Worm (Caenorhabditis elegans) whole organism, early embryonic: ENCODE measurements around the gene ZC239.17.
"Not testable (repeated sequence)": the region's sequence is repeated elsewhere in the genome, so short reads cannot be mapped to it uniquely, and the experiment has no call there.

Source experiments
- B0310.2 ChIP-seq: sonication (generic microtip); optimal IDR thresholded peaks from 2 replicates; lab custom pipeline; 2016; ENCODE audit warnings: mild to moderate bottlenecking, missing genetic modification characterization, missing compliant biosample characterization
- F13C5.2 ChIP-seq: sonication (generic microtip); optimal IDR thresholded peaks from 2 replicates; lab custom pipeline; 2017; ENCODE audit warnings: mild to moderate bottlenecking, missing genetic modification characterization, inconsistent platforms, missing compliant biosample characterization
- aly-1 ChIP-seq: sonication (generic microtip); optimal IDR thresholded peaks from 2 replicates; lab custom pipeline; 2016; ENCODE audit warnings: missing genetic modification characterization, missing compliant biosample characterization
- ama-1 ChIP-seq: fragments of 150-350 bp; optimal IDR thresholded peaks from 2 replicates; lab custom pipeline; 2014
- ceh-13 ChIP-seq: fragments of 200-800 bp; sonication (Bioruptor generic); optimal IDR thresholded peaks from 2 replicates; lab custom pipeline; 2018; ENCODE audit warnings: mild to moderate bottlenecking, missing genetic modification characterization, missing compliant biosample characterization
- ceh-36 ChIP-seq: sonication (generic microtip); optimal IDR thresholded peaks from 2 replicates; lab custom pipeline; 2016; ENCODE audit warnings: missing genetic modification characterization, inconsistent platforms, missing compliant biosample characterization
- ets-7 ChIP-seq: sonication (generic microtip); optimal IDR thresholded peaks from 2 replicates; lab custom pipeline; 2016; ENCODE audit warnings: missing genotype, missing genetic modification characterization, missing compliant biosample characterization
- flt-1 ChIP-seq: fragments of 200-800 bp; sonication (Bioruptor generic); IDR thresholded peaks from 2 replicates; pipeline ENCODE4 v1.3.6; 2022; ENCODE audit warnings: missing genetic modification characterization, missing compliant biosample characterization
- hmbx-1 ChIP-seq: sonication (generic microtip); optimal IDR thresholded peaks from 2 replicates; lab custom pipeline; 2016; ENCODE audit warnings: mild to moderate bottlenecking, missing genetic modification characterization, missing compliant biosample characterization
- hmg-4 ChIP-seq: fragments of 200-800 bp; sonication (Bioruptor generic); optimal IDR thresholded peaks from 2 replicates; lab custom pipeline; 2018; ENCODE audit warnings: mild to moderate bottlenecking, missing genetic modification characterization, missing compliant biosample characterization
- hnd-1 ChIP-seq: sonication (generic microtip); optimal IDR thresholded peaks from 2 replicates; lab custom pipeline; 2016; ENCODE audit warnings: missing genetic modification characterization, missing compliant biosample characterization
- pes-1 ChIP-seq: fragments of 200-800 bp; sonication (Bioruptor generic); IDR thresholded peaks from 2 replicates; pipeline ENCODE4 v1.3.6; 2022; ENCODE audit warnings: missing genetic modification reagents, missing genetic modification characterization, missing compliant biosample characterization
- scrt-1 ChIP-seq: fragments of 200-800 bp; sonication (Bioruptor generic); IDR thresholded peaks from 2 replicates; pipeline ENCODE4 v1.3.6; 2022; ENCODE audit warnings: missing genetic modification characterization, missing compliant biosample characterization
- sea-1 ChIP-seq: fragments of 200-800 bp; sonication (Bioruptor generic); conservative IDR thresholded peaks from 2 replicates; pipeline ENCODE4 v1.3.6; 2022; ENCODE audit warnings: missing genetic modification characterization, missing compliant biosample characterization
- tbx-11 ChIP-seq: fragments of 200-800 bp; sonication (Bioruptor generic); IDR thresholded peaks from 2 replicates; pipeline ENCODE4 v1.3.6; 2022; ENCODE audit warnings: missing genetic modification characterization, missing compliant biosample characterization
- tbx-37 ChIP-seq: fragments of 200-800 bp; sonication (Bioruptor generic); conservative IDR thresholded peaks from 2 replicates; pipeline ENCODE4 v1.3.6; 2022; ENCODE audit warnings: missing genetic modification reagents, missing genetic modification characterization, missing compliant biosample characterization
- tra-4 ChIP-seq: sonication (generic microtip); optimal IDR thresholded peaks from 2 replicates; lab custom pipeline; 2017; ENCODE audit warnings: missing genetic modification characterization, missing compliant biosample characterization

Gene ZC239.17

DNA sequence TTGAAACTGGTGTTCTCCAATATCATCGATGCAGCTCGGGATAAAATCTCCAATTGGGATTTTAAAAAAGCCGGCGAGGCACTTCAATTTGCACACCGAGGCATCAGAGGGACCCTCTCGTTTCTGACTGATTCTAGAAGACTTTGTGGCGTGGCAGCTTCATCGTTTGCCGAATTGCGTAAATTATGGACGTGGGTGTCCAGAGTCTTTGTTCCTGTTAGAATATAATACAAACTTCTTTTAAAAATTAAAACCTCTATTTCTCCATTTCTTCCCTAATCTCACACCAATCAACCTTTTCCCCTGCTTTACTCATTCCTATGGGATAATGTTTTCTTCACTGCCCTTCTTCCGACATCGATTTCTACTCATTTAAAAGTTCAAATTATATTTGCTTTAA, 15.3 kb downstream of the ZC239.17 start, which contains the start of gene ZC239.5:
TSS of gene ZC239.5 (plus strand) at position 301 of the 400 bp plus-strand sequence.
- TF ChIP-seq ceh-36 (tag; lab: Kevin White, UChicago) (no peak), tbx-37 (GFP tag; lab: Robert Waterston, UW) (no peak), ets-7 (tag; lab: Kevin White, UChicago) (no peak), B0310.2 (tag; lab: Kevin White, UChicago) (no peak), pes-1 (no peak), aly-1 (tag; lab: Kevin White, UChicago) (no peak), ama-1 (no peak), scrt-1 (GFP tag; lab: Robert Waterston, UW) (no peak), hmbx-1 (tag; lab: Kevin White, UChicago) (no peak), tra-4 (tag; lab: Kevin White, UChicago) (no peak), F13C5.2 (tag; lab: Kevin White, UChicago) (no peak), ceh-13 (GFP tag; lab: Kevin White, UChicago) (no peak), flt-1 (no peak)

DNA sequence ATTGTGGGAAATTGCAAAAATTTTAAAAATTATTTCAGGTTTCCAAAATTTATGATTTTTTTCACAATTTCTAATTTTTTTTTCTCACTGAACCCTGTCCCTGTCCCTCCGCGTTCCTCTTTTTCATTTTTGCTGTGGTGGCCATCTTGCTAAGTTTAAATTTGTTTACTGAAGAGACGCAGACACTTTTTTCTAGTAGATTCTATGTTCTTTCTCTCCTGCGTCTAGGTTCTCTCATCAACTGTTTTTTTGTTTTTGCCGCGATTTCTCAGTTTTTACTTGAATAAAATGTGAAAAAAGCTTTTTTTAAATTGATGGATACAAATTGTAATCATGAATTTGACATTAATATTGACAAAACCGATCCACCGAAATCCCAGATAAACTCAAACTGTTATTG, 16.4 kb downstream of the ZC239.17 start, which contains the start of gene ZC239.6:
TSS of gene ZC239.6 (plus strand) at position 381 of the 400 bp plus-strand sequence.
- no peak for TF ChIP-seq scrt-1 (GFP tag; lab: Robert Waterston, UW)
- no peak for TF ChIP-seq B0310.2 (tag; lab: Kevin White, UChicago)
- TF ChIP-seq tra-4 (tag; lab: Kevin White, UChicago), result no peak
- TF ChIP-seq sea-1, result no peak
- TF ChIP-seq ets-7 (tag; lab: Kevin White, UChicago), result no peak
- no peak for TF ChIP-seq ceh-13 (GFP tag; lab: Kevin White, UChicago)
- TF ChIP-seq tbx-37 (GFP tag; lab: Robert Waterston, UW), result no peak
- no peak for TF ChIP-seq pes-1
- TF ChIP-seq hmbx-1 (tag; lab: Kevin White, UChicago), result no peak

DNA sequence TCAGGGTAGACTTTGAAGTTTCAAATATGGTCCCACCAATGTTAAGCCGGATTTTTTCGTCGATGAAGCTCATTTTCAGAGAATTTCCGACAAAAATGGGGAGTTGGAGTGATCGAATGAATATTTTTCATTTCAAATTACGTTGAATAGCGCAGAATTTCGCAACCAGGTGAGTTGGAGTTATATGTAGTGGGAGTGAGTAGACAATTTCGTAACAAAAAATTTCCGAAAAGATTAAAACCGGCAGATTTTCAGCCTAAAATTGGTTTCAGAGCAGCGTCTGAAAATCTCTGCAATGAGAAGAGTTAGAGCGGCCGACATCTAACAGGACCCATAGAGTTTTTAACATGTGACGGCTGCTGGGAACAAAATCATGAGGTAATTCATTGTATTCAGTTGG, 17.0 kb downstream of the ZC239.17 start, which contains the start of gene sdz-35:
TSS of gene sdz-35 (minus strand) at position 101 of the 400 bp plus-strand sequence.
- TF ChIP-seq hmg-4 (no peak), flt-1 (no peak), sea-1 (no peak), ama-1 (no peak), aly-1 (tag; lab: Kevin White, UChicago) (no peak), tra-4 (tag; lab: Kevin White, UChicago) (no peak), hmbx-1 (tag; lab: Kevin White, UChicago) (no peak), B0310.2 (tag; lab: Kevin White, UChicago) (no peak), tbx-37 (GFP tag; lab: Robert Waterston, UW) (no peak), scrt-1 (GFP tag; lab: Robert Waterston, UW) (no peak), pes-1 (no peak), ceh-36 (tag; lab: Kevin White, UChicago) (no peak), tbx-11 (GFP tag; lab: Robert Waterston, UW) (no peak), ets-7 (tag; lab: Kevin White, UChicago) (no peak), F13C5.2 (tag; lab: Kevin White, UChicago) (no peak), ceh-13 (GFP tag; lab: Kevin White, UChicago) (no peak), hnd-1 (tag; lab: Kevin White, UChicago) (no peak)

DNA sequence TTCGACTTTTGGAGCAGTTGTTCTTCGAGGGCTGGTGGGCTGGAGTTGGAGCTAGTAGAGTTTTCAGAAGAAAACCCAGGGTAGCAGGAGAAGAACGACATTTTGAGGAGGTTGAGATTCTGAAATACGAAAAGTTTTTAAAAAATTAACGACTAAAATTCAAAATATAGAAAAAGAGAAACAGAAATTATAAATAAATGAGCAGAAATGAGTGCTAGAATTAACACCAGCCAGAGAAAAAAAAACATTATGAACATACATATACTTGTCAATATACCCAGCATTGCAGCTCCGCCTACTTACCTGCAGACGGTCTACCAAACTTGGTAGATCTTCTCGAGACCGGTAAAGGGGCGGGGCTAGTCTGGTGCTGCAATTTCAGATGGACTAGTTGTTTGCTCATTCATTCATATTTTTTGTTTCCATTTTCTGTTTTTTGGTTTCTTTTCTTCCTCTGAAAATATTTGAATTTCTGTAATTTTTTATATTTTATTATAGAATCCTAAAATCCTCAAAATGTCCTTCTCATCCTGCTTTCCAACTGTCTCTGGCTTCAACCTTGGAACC, 19.2 kb downstream of the ZC239.17 start, which contains the start of the genes ZC239.20 and ZC239.21:
TSS of gene ZC239.20 (minus strand) at position 101 of the 567 bp plus-strand sequence.
TSS of gene ZC239.21 (plus strand) at position 517 of the 567 bp plus-strand sequence.
- TF ChIP-seq pes-1 (no peak), ama-1 (no peak), tra-4 (tag; lab: Kevin White, UChicago) (no peak), hmg-4 (no peak), ceh-36 (tag; lab: Kevin White, UChicago) (no peak), hnd-1 (tag; lab: Kevin White, UChicago) (no peak), sea-1 (no peak), aly-1 (tag; lab: Kevin White, UChicago) (no peak), hmbx-1 (tag; lab: Kevin White, UChicago) (no peak), B0310.2 (tag; lab: Kevin White, UChicago) (no peak)

DNA sequence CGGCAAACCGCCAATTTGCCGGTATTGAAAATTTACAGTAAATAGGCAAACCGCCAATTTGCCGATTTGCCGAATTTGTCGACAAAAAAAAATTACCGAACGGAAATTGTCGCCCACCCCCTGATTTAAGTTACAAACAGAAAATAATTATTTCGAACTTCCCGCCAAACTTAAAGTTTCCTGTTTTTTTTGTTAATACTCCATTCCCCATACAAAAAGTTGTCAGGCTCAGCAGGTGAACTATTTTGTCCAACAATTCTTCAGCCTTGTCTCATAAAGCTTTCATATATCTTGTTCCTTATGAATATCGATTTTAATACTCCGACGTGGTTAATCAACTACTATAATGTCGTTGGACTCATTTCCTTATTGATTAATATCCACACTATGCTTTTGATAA, 22.3 kb downstream of the ZC239.17 start, which contains the start of gene sri-50:
TSS of gene sri-50 (plus strand) at position 301 of the 400 bp plus-strand sequence.
- TF ChIP-seq F13C5.2 (tag; lab: Kevin White, UChicago), result no peak
- no peak for TF ChIP-seq ama-1
- TF ChIP-seq ceh-36 (tag; lab: Kevin White, UChicago), result no peak
- TF ChIP-seq B0310.2 (tag; lab: Kevin White, UChicago), result no peak
- no peak for TF ChIP-seq tbx-37 (GFP tag; lab: Robert Waterston, UW)
- no peak for TF ChIP-seq tra-4 (tag; lab: Kevin White, UChicago)
- no peak for TF ChIP-seq flt-1
- TF ChIP-seq ceh-13 (GFP tag; lab: Kevin White, UChicago), result no peak
- no peak for TF ChIP-seq aly-1 (tag; lab: Kevin White, UChicago)
- TF ChIP-seq hnd-1 (tag; lab: Kevin White, UChicago), result no peak
- no peak for TF ChIP-seq sea-1
- no peak for TF ChIP-seq scrt-1 (GFP tag; lab: Robert Waterston, UW)
- no peak for TF ChIP-seq tbx-11 (GFP tag; lab: Robert Waterston, UW)
- TF ChIP-seq ets-7 (tag; lab: Kevin White, UChicago), result no peak
- no peak for TF ChIP-seq pes-1
- TF ChIP-seq hmbx-1 (tag; lab: Kevin White, UChicago), result no peak

DNA sequence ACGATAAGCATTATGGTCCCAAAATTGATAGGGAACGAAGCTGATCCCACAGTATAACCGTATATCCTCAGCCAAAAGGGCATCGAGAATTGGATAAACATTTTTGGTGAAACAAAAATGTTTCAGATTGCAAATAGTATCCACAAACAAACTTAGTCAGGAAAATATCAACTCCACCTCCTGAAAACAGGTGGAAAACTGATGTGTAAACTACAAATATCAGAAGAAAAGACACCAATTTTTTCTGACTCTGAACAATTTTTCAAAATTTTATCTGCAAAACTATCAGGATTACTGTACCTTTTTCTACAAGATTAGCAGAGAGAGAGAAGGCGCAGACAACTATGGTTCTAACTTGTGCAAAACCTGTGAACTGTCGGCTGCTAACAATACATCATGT, 23.2 kb downstream of the ZC239.17 start, which contains the start of gene sri-53:
TSS of gene sri-53 (minus strand) at position 101 of the 400 bp plus-strand sequence.
- TF ChIP-seq hmbx-1 (tag; lab: Kevin White, UChicago) (no peak), ets-7 (tag; lab: Kevin White, UChicago) (no peak), pes-1 (no peak), hmg-4 (no peak), scrt-1 (GFP tag; lab: Robert Waterston, UW) (no peak), aly-1 (tag; lab: Kevin White, UChicago) (no peak), F13C5.2 (tag; lab: Kevin White, UChicago) (no peak), flt-1 (no peak)

DNA sequence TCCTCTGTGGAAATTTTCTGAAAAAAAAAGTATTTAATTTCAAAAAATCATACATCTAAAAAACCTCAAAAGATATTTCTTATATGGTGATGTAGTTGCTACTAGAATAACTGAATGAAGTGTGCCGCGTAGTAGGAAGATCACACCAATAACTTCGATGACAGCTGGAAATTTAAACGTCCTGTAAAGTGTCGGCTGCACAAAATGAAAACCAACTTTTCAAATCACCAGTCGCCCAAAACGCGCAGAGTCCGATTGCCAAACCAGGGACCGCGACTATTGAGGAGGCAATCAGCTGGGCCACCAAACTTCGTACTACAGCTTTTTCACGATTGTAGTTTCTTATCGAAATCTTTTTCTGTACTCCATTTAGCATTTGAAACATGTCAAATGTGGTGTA, 24.4 kb downstream of the ZC239.17 start, which contains the start of gene sri-48:
TSS of gene sri-48 (minus strand) at position 101 of the 400 bp plus-strand sequence.
- not testable (repeated sequence) for TF ChIP-seq sea-1; ceh-13 (GFP tag; lab: Kevin White, UChicago); pes-1
